Worm (Caenorhabditis elegans): ENCODE data around the gene srw-43.

The srw-43 gene

ce11 chrV:16672198-16672597, 13.6 kb upstream of the srw-43 start, which contains the start of gene F14F8.8:
F14F8.8 (minus strand) TSS chrV:16672298.
- TF ChIP-seq dao-5 (tag; optimal IDR thresholded peaks at IDR 0.05) (no peak), him-1 (tag; optimal IDR thresholded peaks at IDR 0.05) (no peak), W03F9.2 (tag; optimal IDR thresholded peaks at IDR 0.05) (no peak)

ce11 chrV:16674399-16674798, 11.4 kb upstream of the srw-43 start:
- TF ChIP-seq him-1 (tag; optimal IDR thresholded peaks at IDR 0.05) (no peak), dao-5 (tag; optimal IDR thresholded peaks at IDR 0.05) (no peak), W03F9.2 (tag; optimal IDR thresholded peaks at IDR 0.05) (no peak)

DNA sequence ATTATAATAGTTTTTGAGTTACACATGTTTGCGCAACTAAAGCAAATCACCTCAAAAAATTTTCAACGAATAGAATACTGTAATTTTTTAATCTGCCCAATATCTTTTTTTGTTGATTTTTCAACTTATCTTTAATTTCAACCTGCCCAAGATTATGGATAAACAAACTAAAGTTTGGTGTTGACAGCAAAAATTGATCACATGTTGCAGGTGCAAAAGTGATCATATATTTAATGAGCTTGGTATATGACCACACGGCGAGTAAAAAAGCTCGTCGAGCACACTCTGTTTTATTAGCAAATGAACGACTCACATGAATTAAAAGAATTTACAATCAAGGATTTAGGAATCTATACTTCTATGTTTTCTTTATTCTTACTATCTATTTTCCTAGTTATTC, 10.3 kb upstream of the srw-43 start, which contains the start of gene srz-1:
TSS of gene srz-1 (plus strand) at position 301 of the 400 bp plus-strand sequence.
- TF ChIP-seq W03F9.2 (tag; optimal IDR thresholded peaks at IDR 0.05) (no peak), him-1 (tag; optimal IDR thresholded peaks at IDR 0.05) (no peak), dao-5 (tag; optimal IDR thresholded peaks at IDR 0.05) (no peak)

- TF ChIP-seq dao-5 (tag; optimal IDR thresholded peaks at IDR 0.05): no peak
- TF ChIP-seq W03F9.2 (tag; optimal IDR thresholded peaks at IDR 0.05): no peak
- TF ChIP-seq him-1 (tag; optimal IDR thresholded peaks at IDR 0.05): no peak
These were observed 6.6 kb upstream of the srw-43 start, which contains the start of gene srz-103 for ce11 chrV:16679237-16679636. srz-103 (minus strand) TSS chrV:16679337.

DNA sequence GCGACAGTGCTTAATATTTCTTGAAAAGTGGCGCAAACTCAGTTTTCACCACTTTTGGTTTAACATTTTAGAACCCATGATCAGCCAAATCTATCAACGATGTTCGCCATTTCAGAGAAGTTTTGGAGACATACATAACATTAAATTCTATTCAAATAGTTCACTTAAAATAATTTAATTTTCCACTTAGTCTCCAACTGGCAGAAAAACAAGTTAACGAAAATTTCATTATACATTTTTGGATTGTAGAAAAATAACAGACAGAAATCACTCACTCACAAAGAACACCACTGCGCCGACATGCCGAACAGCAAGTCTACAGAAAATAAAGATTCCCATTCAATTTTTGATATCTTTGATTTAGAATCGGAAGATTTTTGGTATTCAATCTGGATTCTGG, 5.8 kb upstream of the srw-43 start, which contains the start of gene srw-44:
TSS of gene srw-44 (plus strand) at position 301 of the 400 bp plus-strand sequence.
- TF ChIP-seq him-1 (tag; optimal IDR thresholded peaks at IDR 0.05) (no peak), dao-5 (tag; optimal IDR thresholded peaks at IDR 0.05) (no peak), W03F9.2 (tag; optimal IDR thresholded peaks at IDR 0.05) (no peak)

ce11 chrV:16682886-16683285, 2.9 kb upstream of the srw-43 start, which contains the start of gene srw-36:
srw-36 (plus strand) TSS chrV:16683186.
- TF ChIP-seq him-1 (tag; optimal IDR thresholded peaks at IDR 0.05): no peak
- no peak for TF ChIP-seq W03F9.2 (tag; optimal IDR thresholded peaks at IDR 0.05)
- no peak for TF ChIP-seq dao-5 (tag; optimal IDR thresholded peaks at IDR 0.05)

DNA sequence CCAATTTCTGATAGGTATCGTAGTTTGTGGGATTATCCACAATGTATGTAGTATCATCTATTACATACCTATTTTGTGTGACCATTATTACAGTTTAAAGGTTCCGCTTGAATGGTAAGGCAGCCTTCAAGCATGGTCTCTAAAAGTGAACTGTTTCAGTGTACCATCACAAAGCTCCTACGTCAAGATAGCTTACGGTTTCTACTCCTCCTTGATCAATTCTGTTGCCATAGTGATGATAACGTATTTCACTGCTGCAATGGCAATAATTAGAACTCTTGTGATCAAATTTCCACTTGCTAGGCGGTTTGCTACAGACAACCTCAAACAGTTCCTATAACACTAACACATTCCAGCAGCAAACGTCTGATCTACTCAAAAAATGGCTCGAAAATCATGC, 2.5 kb upstream of the srw-43 start:
- no peak for TF ChIP-seq W03F9.2 (tag; optimal IDR thresholded peaks at IDR 0.05)

ce11 chrV:16687227-16687626, 1.4 kb downstream of the srw-43 start, which contains the start of gene srz-102:
srz-102 (plus strand) TSS chrV:16687527.
- TF ChIP-seq W03F9.2 (tag; optimal IDR thresholded peaks at IDR 0.05): no peak

DNA sequence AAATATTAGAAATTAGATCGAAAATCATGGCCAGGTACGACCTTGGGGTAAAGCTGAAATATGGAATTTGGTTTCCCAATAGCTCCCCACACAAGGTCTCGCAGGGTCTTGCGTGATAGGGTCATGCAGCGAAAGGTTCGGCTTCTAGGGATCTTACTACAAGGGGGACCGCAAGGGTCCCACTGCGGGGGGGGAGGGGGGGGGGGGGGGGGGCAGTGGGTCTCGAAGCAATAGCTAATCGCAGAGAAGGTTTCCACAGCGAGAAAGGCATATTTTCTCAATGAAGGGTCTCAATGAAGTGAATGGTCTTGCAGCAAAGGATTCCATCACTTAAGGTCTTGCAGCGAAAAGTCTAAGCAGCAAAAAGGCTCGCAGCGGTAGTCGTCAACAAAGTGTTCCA, 7.2 kb downstream of the srw-43 start:
- TF ChIP-seq W03F9.2 (tag; optimal IDR thresholded peaks at IDR 0.05) (no peak), him-1 (tag; optimal IDR thresholded peaks at IDR 0.05) (no peak), dao-5 (tag; optimal IDR thresholded peaks at IDR 0.05) (no peak)

DNA sequence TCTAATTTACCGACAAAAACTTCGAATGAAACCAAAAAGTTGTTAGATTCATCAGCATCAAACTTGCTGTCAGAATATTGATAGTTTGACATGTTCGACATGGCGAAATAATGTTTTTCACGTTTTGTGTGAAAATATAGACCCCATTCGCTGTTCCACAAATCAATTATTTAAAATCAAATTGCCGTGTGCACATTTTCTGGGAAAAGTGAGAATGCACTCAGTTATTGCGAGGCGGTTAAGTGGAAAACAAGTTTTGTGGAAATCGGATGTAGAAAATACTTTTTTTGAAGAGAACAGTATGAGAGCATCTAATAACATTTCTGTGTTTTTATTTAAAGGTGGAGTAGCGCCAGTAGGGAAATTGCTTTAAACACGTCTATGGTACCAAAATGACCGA, 7.9 kb downstream of the srw-43 start, which contains the start of gene srw-42:
TSS of gene srw-42 (minus strand) at position 101 of the 400 bp plus-strand sequence.
- TF ChIP-seq dao-5 (tag; optimal IDR thresholded peaks at IDR 0.05) (no peak), W03F9.2 (tag; optimal IDR thresholded peaks at IDR 0.05) (no peak), him-1 (tag; optimal IDR thresholded peaks at IDR 0.05) (no peak)

DNA sequence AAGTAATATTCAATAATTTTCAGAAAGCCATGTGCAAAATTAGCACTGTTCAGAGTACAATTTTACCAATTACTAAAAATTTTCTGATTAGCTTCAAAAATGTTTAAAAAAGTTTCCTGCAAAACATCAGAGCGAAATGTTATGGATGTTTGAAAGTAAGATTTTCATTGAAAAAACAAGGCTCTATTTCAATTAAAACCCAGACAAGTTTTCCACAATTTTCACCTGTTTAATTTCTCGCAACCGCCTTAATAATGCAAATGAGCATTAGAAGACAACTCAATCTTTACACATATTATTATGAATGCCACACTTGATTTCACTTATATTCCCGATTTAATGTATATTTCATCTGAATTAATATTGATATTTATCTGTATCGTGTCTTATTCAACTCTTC, 8.7 kb downstream of the srw-43 start, which contains the start of gene srz-101:
TSS of gene srz-101 (plus strand) at position 301 of the 400 bp plus-strand sequence.
- no peak for TF ChIP-seq W03F9.2 (tag; optimal IDR thresholded peaks at IDR 0.05)
- TF ChIP-seq dao-5 (tag; optimal IDR thresholded peaks at IDR 0.05): no peak
- no peak for TF ChIP-seq him-1 (tag; optimal IDR thresholded peaks at IDR 0.05)

DNA sequence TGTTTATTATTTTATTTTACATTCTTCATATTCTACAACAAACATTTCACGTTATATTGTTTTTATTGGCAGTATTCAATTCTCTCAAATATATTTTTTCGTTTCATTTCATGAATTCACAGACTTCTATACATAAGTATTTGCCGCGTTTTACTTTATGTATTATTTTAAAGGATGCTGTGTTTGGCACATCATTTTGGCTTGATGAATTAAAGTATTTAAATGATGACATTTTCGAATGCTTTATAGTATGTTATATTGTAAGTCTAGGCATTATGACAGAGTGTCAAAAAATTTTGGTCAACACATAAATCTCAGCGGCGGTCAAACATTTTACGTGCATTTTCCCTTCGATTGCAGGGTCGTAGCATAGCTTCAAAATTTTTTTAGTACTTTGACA, 9.7 kb downstream of the srw-43 start:
- TF ChIP-seq dao-5 (tag; optimal IDR thresholded peaks at IDR 0.05): no peak
- TF ChIP-seq him-1 (tag; optimal IDR thresholded peaks at IDR 0.05): no peak
- no peak for TF ChIP-seq W03F9.2 (tag; optimal IDR thresholded peaks at IDR 0.05)

- no peak for TF ChIP-seq him-1 (tag; optimal IDR thresholded peaks at IDR 0.05)
- no peak for TF ChIP-seq W03F9.2 (tag; optimal IDR thresholded peaks at IDR 0.05)
- TF ChIP-seq dao-5 (tag; optimal IDR thresholded peaks at IDR 0.05): no peak
These were observed 11.4 kb downstream of the srw-43 start, which contains the start of gene srw-41 for ce11 chrV:16697178-16697577. srw-41 (plus strand) TSS chrV:16697478.

- no peak for TF ChIP-seq W03F9.2 (tag; optimal IDR thresholded peaks at IDR 0.05)
These were observed 14.0 kb downstream of the srw-43 start, which contains the start of gene Y70C5C.1 for ce11 chrV:16699752-16700259. Y70C5C.1 (plus strand) TSS chrV:16700209.

- TF ChIP-seq dao-5 (tag; optimal IDR thresholded peaks at IDR 0.05): no peak
- no peak for TF ChIP-seq W03F9.2 (tag; optimal IDR thresholded peaks at IDR 0.05)
- TF ChIP-seq him-1 (tag; optimal IDR thresholded peaks at IDR 0.05): no peak
These were observed 20.7 kb downstream of the srw-43 start, which contains the start of gene clec-9 for ce11 chrV:16706549-16706948. clec-9 (minus strand) TSS chrV:16706649.
